Worm (Caenorhabditis elegans): ENCODE results near the gene F43G6.17.

DNA sequence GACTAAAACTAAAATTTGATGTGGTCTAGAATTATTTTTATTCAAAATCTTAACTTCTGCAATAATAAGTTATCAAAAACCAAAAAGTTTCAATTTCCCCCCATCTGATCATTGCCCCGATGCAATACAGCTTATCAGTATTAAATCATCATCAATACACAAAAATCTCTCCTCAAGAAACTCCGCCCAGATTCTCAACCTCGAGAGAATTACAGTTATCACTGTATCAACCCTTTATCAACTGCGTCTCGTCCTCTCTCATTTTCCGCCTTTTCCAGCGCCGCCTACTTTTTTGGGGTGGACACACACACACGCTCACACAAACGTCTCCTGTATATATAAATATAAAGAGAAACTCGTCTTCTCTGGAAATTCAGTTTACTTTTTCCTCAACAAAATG is 39.8 kb downstream of the F43G6.17 start, which contains the start of gene T27D12.1:
- TF ChIP-seq ref-1 (GFP tag; conservative IDR thresholded peaks at IDR 0.05) = no peak
- no peak for TF ChIP-seq T22C8.4 (GFP tag; IDR thresholded peaks at IDR 0.05)
